Fruit fly (Drosophila melanogaster): ENCODE data around the gene CG9330.

The CG9330 gene

DNA sequence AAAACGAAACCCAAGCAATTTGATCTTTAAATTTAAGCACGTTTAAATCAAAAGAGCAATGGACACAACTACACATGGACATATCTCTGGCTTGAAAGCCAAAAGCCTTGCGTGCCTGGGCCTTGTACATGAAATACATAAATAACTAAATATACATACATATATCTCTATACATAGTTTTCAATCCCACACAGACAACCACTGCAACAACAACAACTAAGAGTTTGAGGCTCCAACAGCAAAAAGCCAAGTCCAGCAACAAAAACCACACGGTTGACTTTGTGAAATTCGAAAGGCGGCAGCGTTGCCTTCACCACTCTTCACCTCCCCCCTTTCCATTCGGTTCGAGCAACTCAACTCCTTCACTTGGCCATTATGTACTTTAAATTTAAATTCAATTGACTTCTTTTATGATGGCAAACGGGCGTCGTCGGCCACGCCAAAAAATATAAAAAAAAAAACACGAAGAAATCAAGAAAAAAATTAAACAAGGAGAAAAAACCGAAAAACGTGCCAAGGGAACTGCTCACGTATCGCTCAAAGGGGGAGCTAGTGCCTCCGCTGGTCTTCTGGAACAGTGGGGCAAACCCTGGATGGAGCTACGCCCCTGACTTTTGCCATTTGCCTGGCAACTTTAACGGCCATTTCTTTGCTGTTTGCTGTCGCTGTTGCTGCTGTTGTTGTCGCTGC is 25.9 kb upstream of the CG9330 start:
- TF ChIP-seq CG30403 (GFP tag; optimal IDR thresholded peaks at IDR 0.05) (no peak), Dad (GFP tag; optimal IDR thresholded peaks at IDR 0.05) (no peak), corto (GFP tag; optimal IDR thresholded peaks at IDR 0.05) (no peak), CG7271 (tag; optimal IDR thresholded peaks at IDR 0.05) (no peak), crol (GFP tag; IDR thresholded peaks at IDR 0.05) (peak; percentile 39), CG4360 (GFP tag; IDR thresholded peaks at IDR 0.05) (peak; percentile 73), Fer3 (tag; optimal IDR thresholded peaks at IDR 0.05) (no peak), cg (GFP tag; optimal IDR thresholded peaks at IDR 0.05) (peak; percentile 43)

DNA sequence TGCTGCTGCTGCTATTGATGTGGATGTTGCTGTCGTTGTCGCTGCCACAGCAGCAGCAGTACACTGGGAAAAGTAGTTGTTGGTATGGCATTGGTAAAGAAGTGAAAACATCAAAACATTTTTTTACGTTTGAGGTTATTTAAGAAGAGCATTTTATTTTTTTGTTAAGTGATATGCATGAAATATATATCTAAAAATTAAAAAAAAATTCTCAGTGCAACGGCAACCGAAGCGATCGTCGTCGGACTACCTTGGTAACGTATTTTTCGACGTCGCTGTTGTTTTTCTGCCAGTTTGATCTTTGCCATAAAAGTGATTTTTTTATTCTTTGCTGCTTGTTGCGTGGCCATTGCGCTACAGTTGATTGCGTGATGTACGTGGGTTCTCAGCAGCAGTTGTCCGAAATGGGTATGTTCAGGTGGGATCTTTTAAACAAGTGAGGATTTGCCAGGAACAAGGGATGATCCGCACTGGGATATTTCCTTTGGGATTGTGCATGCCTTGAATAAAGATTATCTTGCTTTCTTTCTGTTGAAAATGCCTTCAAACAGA is 25.3 kb upstream of the CG9330 start:
- TF ChIP-seq lola (GFP tag; optimal IDR thresholded peaks at IDR 0.05), result peak in 1 of 3 experiments; percentile 97
- no peak for TF ChIP-seq br (optimal IDR thresholded peaks at IDR 0.05)
- TF ChIP-seq Ets97D (GFP tag; optimal IDR thresholded peaks at IDR 0.05), result peak; percentile 63
- peak; percentile 95 for TF ChIP-seq Oli (tag; optimal IDR thresholded peaks at IDR 0.05)
- TF ChIP-seq ATbp (GFP tag; optimal IDR thresholded peaks at IDR 0.05), result peak; percentile 93
- TF ChIP-seq gcm (GFP tag; optimal IDR thresholded peaks at IDR 0.05), result peak; percentile 95
- TF ChIP-seq NfI (GFP tag; optimal IDR thresholded peaks at IDR 0.05), result peak; percentile 93
- TF ChIP-seq CG6791 (GFP tag; IDR thresholded peaks at IDR 0.05; ENCODE audit: partially characterized antibody), result no peak
- TF ChIP-seq wor (GFP tag; IDR thresholded peaks at IDR 0.05), result peak; percentile 89
- TF ChIP-seq Ada2b (GFP tag; IDR thresholded peaks at IDR 0.05), result peak; percentile 95
- no peak for TF ChIP-seq Tbp (GFP tag; optimal IDR thresholded peaks at IDR 0.05)
- TF ChIP-seq Dad (GFP tag; optimal IDR thresholded peaks at IDR 0.05), result peak; percentile 90
- TF ChIP-seq caup (GFP tag; optimal IDR thresholded peaks at IDR 0.05; ENCODE audit: severe bottlenecking), result peak; percentile 94
- peak; percentile 91 for TF ChIP-seq CrebB (tag; optimal IDR thresholded peaks at IDR 0.05)
- peak; percentile 93 for TF ChIP-seq sqz (GFP tag; optimal IDR thresholded peaks at IDR 0.05)
- TF ChIP-seq twi (tag; optimal IDR thresholded peaks at IDR 0.05), result peak; percentile 92
- TF ChIP-seq NC2β (GFP tag; optimal IDR thresholded peaks at IDR 0.05), result peak; percentile 91
- TF ChIP-seq esg (GFP tag; conservative IDR thresholded peaks at IDR 0.05), result peak; percentile 93
- TF ChIP-seq sens (GFP tag), result peak; percentile 99
- TF ChIP-seq CG31365 (tag; optimal IDR thresholded peaks at IDR 0.05), result peak; percentile 65
- TF ChIP-seq Opbp (GFP tag; IDR thresholded peaks at IDR 0.05; ENCODE audit: partially characterized antibody), result no peak
- TF ChIP-seq da (GFP tag; optimal IDR thresholded peaks at IDR 0.05), result peak; percentile 67
- peak; percentile 94 for TF ChIP-seq Ptx1 (GFP tag; IDR thresholded peaks at IDR 0.05)
- TF ChIP-seq HmgZ (tag; optimal IDR thresholded peaks at IDR 0.05), result peak; percentile 95
- TF ChIP-seq unpg (GFP tag; optimal IDR thresholded peaks at IDR 0.05), result peak; percentile 97
- no peak for TF ChIP-seq knrl (GFP tag; IDR thresholded peaks at IDR 0.05; ENCODE audit: partially characterized antibody)
- peak; percentile 77 for TF ChIP-seq CG17186 (GFP tag; optimal IDR thresholded peaks at IDR 0.05)
- TF ChIP-seq CG10321 (GFP tag; IDR thresholded peaks at IDR 0.05), result peak; percentile 67; the same call in 1 of the 2 replicates
- no peak for TF ChIP-seq h (optimal IDR thresholded peaks at IDR 0.05)
- peak; percentile 86 for TF ChIP-seq Dip3 (GFP tag; optimal IDR thresholded peaks at IDR 0.05)
- TF ChIP-seq CG1602 (GFP tag; optimal IDR thresholded peaks at IDR 0.05), result peak; percentile 95
- TF ChIP-seq ro (GFP tag; IDR thresholded peaks at IDR 0.05), result peak; percentile 85
- TF ChIP-seq fd96Cb (tag; optimal IDR thresholded peaks at IDR 0.05), result peak; percentile 96
- no peak for TF ChIP-seq nerfin-2 (GFP tag; IDR thresholded peaks at IDR 0.05; ENCODE audit: partially characterized antibody)
- TF ChIP-seq pfk (GFP tag; optimal IDR thresholded peaks at IDR 0.05), result peak; percentile 61
- peak; percentile 84 for TF ChIP-seq CG6272 (GFP tag; IDR thresholded peaks at IDR 0.05)
- peak; percentile 92 for TF ChIP-seq Vsx1 (GFP tag; optimal IDR thresholded peaks at IDR 0.05)
- TF ChIP-seq Eip74EF (GFP tag; optimal IDR thresholded peaks at IDR 0.05), result peak in 1 of 2 experiments; percentile 92
- TF ChIP-seq Hsf (GFP tag; optimal IDR thresholded peaks at IDR 0.05), result peak; percentile 96
- TF ChIP-seq chn (GFP tag; optimal IDR thresholded peaks at IDR 0.05), result peak; percentile 92
